Worm (Caenorhabditis elegans): ENCODE data around the gene mab-10.

The mab-10 gene

ce11 chrII:10527649-10528134, at the start of gene mab-10:
Gene mab-10, plus strand, starts transcription at chrII:10528084.
- TF ChIP-seq nhr-11 (tag; optimal IDR thresholded peaks at IDR 0.05) (peak; percentile 60), snpc-4 (tag; optimal IDR thresholded peaks at IDR 0.05) (no peak), crh-2 (tag; optimal IDR thresholded peaks at IDR 0.05) (no peak), nhr-237 (tag; optimal IDR thresholded peaks at IDR 0.05) (no peak), unc-62 (GFP tag; optimal IDR thresholded peaks at IDR 0.05) (no peak), ceh-82 (tag; optimal IDR thresholded peaks at IDR 0.05) (no peak), F13H6.1 (tag; optimal IDR thresholded peaks at IDR 0.05) (peak; percentile 72), sma-9 (GFP tag; optimal IDR thresholded peaks at IDR 0.05) (no peak), sma-9 (tag; optimal IDR thresholded peaks at IDR 0.05) (no peak), fos-1 (tag; optimal IDR thresholded peaks at IDR 0.05) (peak; percentile 45), lin-39 (tag; optimal IDR thresholded peaks at IDR 0.05) (no peak), ztf-1 (GFP tag; conservative IDR thresholded peaks at IDR 0.05) (no peak), zag-1 (tag; optimal IDR thresholded peaks at IDR 0.05) (peak; percentile 83), lsy-2 (tag; optimal IDR thresholded peaks at IDR 0.05) (peak in 1 of 2 experiments; percentile 34), R02D3.7 (tag; optimal IDR thresholded peaks at IDR 0.05) (no peak), alr-1 (tag; optimal IDR thresholded peaks at IDR 0.05) (no peak), unc-55 (GFP tag; optimal IDR thresholded peaks at IDR 0.05) (peak; percentile 27), dmd-4 (tag; optimal IDR thresholded peaks at IDR 0.05) (no peak), peb-1 (tag; optimal IDR thresholded peaks at IDR 0.05) (no peak), blmp-1 (tag; optimal IDR thresholded peaks at IDR 0.05; ENCODE audit: insufficient read depth) (no peak), nhr-77 (tag; optimal IDR thresholded peaks at IDR 0.05) (no peak)

ce11 chrII:10479348-10479747, 48.5 kb upstream of the mab-10 start, which contains the start of gene clec-59:
Gene clec-59, minus strand, starts transcription at chrII:10479448.
- TF ChIP-seq sem-4 (tag; optimal IDR thresholded peaks at IDR 0.05): no peak
- TF ChIP-seq egl-27 (tag; optimal IDR thresholded peaks at IDR 0.05): no peak
- no peak for TF ChIP-seq lin-11 (tag; optimal IDR thresholded peaks at IDR 0.05)
- TF ChIP-seq snpc-4 (tag; optimal IDR thresholded peaks at IDR 0.05): no peak
- TF ChIP-seq nhr-11 (tag; optimal IDR thresholded peaks at IDR 0.05): no peak
- TF ChIP-seq nhr-12 (tag; optimal IDR thresholded peaks at IDR 0.05): no peak
- TF ChIP-seq mab-5 (tag; optimal IDR thresholded peaks at IDR 0.05): no peak
- no peak for TF ChIP-seq nhr-77 (tag; optimal IDR thresholded peaks at IDR 0.05)
- no peak for TF ChIP-seq lin-39 (tag; optimal IDR thresholded peaks at IDR 0.05)
- TF ChIP-seq unc-62 (GFP tag; optimal IDR thresholded peaks at IDR 0.05): no peak
- no peak for TF ChIP-seq F13H6.1 (tag; optimal IDR thresholded peaks at IDR 0.05)
- TF ChIP-seq nhr-237 (tag; optimal IDR thresholded peaks at IDR 0.05): no peak
- TF ChIP-seq ceh-82 (tag; optimal IDR thresholded peaks at IDR 0.05): no peak
- no peak for TF ChIP-seq elt-1 (tag; optimal IDR thresholded peaks at IDR 0.05)
- no peak for TF ChIP-seq zag-1 (tag; optimal IDR thresholded peaks at IDR 0.05)
- no peak for TF ChIP-seq fos-1 (tag; optimal IDR thresholded peaks at IDR 0.05)
- TF ChIP-seq lsy-2 (tag; optimal IDR thresholded peaks at IDR 0.05): no peak

ce11 chrII:10480043-10480442, 47.8 kb upstream of the mab-10 start:
- TF ChIP-seq elt-1 (tag; optimal IDR thresholded peaks at IDR 0.05): no peak
- TF ChIP-seq R02D3.7 (tag; optimal IDR thresholded peaks at IDR 0.05): no peak
- TF ChIP-seq skn-1 (tag; optimal IDR thresholded peaks at IDR 0.05): no peak
- no peak for TF ChIP-seq ZK546.5 (tag; optimal IDR thresholded peaks at IDR 0.05)
- TF ChIP-seq lin-11 (tag; optimal IDR thresholded peaks at IDR 0.05): no peak
- no peak for TF ChIP-seq peb-1 (tag; optimal IDR thresholded peaks at IDR 0.05)
- no peak for TF ChIP-seq ama-1 (optimal IDR thresholded peaks at IDR 0.05)
- TF ChIP-seq C34F6.9 (tag; optimal IDR thresholded peaks at IDR 0.05): no peak
- TF ChIP-seq nhr-11 (tag; optimal IDR thresholded peaks at IDR 0.05): no peak
- no peak for TF ChIP-seq nhr-21 (tag; optimal IDR thresholded peaks at IDR 0.05)
- TF ChIP-seq gmeb-1 (tag; optimal IDR thresholded peaks at IDR 0.05): no peak

ce11 chrII:10481824-10482556, 45.9 kb upstream of the mab-10 start, which contains the start of the genes clec-60 and ZK666.11:
Gene clec-60, minus strand, starts transcription at chrII:10481874.
Gene ZK666.11, plus strand, starts transcription at chrII:10482522.
- TF ChIP-seq zag-1 (tag; optimal IDR thresholded peaks at IDR 0.05) (no peak), fos-1 (tag; optimal IDR thresholded peaks at IDR 0.05) (peak; percentile 28)

ce11 chrII:10482899-10483298, 45.0 kb upstream of the mab-10 start:
- TF ChIP-seq fos-1 (tag; optimal IDR thresholded peaks at IDR 0.05) (peak; percentile 24), ZK546.5 (tag; optimal IDR thresholded peaks at IDR 0.05) (no peak)

Measured in whole organism, L2 larva.